Worm (Caenorhabditis elegans): ENCODE data around the gene R08C7.5.

The R08C7.5 gene

DNA sequence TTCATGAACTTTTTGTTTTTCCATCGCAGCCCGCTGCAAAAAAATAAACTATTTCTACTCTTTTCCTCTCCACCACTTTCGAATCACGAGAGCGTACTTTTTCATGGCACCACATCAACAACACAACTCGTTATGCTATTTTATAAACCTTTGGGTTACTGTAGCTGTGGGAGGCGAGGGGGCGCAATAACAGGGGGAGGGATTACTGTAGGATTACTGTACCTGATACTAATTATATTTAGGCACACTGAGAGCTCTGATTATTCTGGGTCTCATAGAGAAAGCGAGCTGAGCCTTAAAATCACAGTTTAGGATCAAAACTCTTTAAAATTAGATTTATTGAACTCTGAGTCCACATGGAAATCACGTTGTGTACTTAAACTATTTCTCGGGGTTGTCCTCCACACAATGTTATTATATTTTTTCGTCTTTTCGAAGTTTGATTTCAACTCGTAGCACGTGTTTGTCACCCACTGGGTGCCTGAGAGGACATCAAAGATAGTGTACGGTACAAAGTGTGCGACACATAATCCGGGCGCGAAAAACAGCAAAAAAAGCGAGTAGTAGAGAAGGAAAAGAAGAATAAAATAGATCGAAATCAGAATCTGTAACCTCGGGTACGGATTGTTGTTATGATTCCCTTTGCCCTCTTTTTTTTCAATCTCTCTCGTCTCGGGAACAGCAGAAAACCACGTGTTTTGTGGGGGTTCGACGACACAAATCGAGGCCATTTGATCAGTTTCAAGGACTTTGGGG, 42.6 kb downstream of the R08C7.5 start (continued):
- peak; percentile 60 for TF ChIP-seq blmp-1 (tag; optimal IDR thresholded peaks at IDR 0.05; ENCODE audit: insufficient read depth)

DNA sequence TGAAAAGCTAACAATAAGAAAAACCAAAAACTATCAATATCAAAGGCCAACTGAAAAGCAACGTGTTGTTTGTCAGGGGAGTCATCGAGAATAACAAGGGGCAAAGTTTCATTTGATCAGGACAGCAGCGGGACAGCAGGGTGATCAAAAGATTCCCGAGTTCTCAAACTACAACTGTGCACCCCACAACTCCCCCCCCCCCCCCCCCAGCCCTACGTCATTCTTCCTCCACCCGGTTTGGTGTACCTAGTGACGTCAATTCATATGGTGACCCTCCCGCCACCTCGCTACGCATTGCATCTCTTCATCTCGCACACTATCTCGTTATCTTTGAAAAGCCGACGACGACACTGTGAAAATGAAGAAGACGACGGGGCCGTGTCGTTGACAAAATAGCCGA, 43.7 kb downstream of the R08C7.5 start:
- TF ChIP-seq nhr-21 (tag; optimal IDR thresholded peaks at IDR 0.05), result no peak
- TF ChIP-seq egl-27 (tag; optimal IDR thresholded peaks at IDR 0.05), result no peak
- TF ChIP-seq unc-62 (GFP tag; optimal IDR thresholded peaks at IDR 0.05), result no peak
- no peak for TF ChIP-seq crh-2 (tag; optimal IDR thresholded peaks at IDR 0.05)
- TF ChIP-seq peb-1 (tag; optimal IDR thresholded peaks at IDR 0.05), result no peak
- 0 out of 2 replicates have a peak, but pooled peaks have one; percentile 34 for TF ChIP-seq ztf-1 (GFP tag; conservative IDR thresholded peaks at IDR 0.05)
- no peak for TF ChIP-seq zag-1 (tag; optimal IDR thresholded peaks at IDR 0.05)
- TF ChIP-seq mab-5 (tag; optimal IDR thresholded peaks at IDR 0.05), result no peak
- TF ChIP-seq lin-11 (tag; optimal IDR thresholded peaks at IDR 0.05), result no peak
- TF ChIP-seq nhr-129 (tag; optimal IDR thresholded peaks at IDR 0.05), result peak; percentile 12
- no peak for TF ChIP-seq sma-9 (GFP tag; optimal IDR thresholded peaks at IDR 0.05)
- TF ChIP-seq sma-9 (tag; optimal IDR thresholded peaks at IDR 0.05), result no peak
- TF ChIP-seq ama-1 (optimal IDR thresholded peaks at IDR 0.05), result no peak
- no peak for TF ChIP-seq nhr-10 (tag; optimal IDR thresholded peaks at IDR 0.05)
- no peak for TF ChIP-seq mbf-1 (tag; optimal IDR thresholded peaks at IDR 0.05)
- no peak for TF ChIP-seq nhr-77 (tag; optimal IDR thresholded peaks at IDR 0.05)

DNA sequence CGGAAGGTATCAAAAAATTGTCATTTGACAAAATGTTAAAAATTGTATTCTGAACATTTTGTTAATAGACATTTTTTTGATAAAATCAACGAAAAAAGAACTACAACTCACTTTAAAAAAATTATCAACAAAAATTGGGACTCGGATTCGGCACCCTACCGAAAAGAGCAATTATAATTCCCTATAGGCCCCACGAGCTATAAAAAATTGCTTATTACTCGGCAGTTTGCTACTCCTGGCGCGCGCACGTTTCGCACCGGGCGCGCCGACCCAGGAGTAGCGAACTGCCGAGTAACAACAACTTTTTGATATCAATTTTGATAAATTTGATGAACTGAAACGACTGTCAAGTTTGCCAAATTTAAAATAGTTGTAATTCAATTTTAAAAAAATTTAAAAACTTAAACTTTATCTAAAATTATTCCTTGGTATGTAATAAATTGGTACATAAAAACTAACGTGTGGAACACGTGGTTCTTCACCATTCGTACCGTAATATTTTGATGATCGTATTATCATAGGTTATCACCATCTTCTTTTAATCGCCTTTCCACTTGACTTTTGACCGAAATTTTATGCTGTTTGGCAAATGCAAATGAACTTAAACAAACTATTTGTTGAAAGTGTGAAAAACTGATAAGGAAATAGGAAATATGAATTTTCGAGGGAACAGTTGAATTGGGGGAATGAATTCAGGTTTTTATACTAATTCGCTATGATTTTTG, 45.5 kb downstream of the R08C7.5 start:
- TF ChIP-seq fos-1 (tag; optimal IDR thresholded peaks at IDR 0.05) (peak; percentile 8), nhr-11 (tag; optimal IDR thresholded peaks at IDR 0.05) (no peak), sma-9 (GFP tag; optimal IDR thresholded peaks at IDR 0.05) (peak; percentile 56), sma-9 (tag; optimal IDR thresholded peaks at IDR 0.05) (no peak), crh-2 (tag; optimal IDR thresholded peaks at IDR 0.05) (peak; percentile 35)

DNA sequence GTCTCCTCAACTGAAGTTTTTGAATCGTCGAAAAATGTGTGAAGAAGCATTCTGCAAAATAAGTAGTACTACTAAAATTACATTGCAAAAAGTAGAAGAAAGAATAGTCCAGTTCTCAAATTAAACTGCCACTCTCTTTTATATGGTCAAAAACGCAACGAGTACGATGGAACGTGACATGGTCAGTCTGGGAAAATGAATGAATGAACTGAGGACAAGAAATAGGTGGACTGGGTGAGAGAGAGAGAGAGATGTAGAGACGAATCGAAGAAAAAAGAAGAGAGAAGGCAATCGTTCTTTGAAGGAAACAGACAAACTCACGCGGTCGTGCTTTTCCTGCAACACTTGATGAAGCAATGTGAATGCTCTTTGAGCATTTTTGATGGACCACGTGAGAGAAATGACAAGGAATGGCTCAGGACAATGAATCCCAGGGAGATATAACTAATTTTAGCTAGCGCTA, 47.0 kb downstream of the R08C7.5 start, which contains the start of gene M01H9.3:
Gene M01H9.3, minus strand, starts transcription at position 51 of the 463 bp plus-strand sequence.
- TF ChIP-seq nhr-12 (tag; optimal IDR thresholded peaks at IDR 0.05) (no peak), mab-5 (tag; optimal IDR thresholded peaks at IDR 0.05) (peak; percentile 52), snpc-4 (tag; optimal IDR thresholded peaks at IDR 0.05) (peak; percentile 15), lsy-2 (tag; optimal IDR thresholded peaks at IDR 0.05) (peak in 1 of 2 experiments; percentile 76), ztf-4 (tag; optimal IDR thresholded peaks at IDR 0.05) (peak; percentile 76), nhr-77 (tag; optimal IDR thresholded peaks at IDR 0.05) (no peak), gmeb-1 (tag; optimal IDR thresholded peaks at IDR 0.05) (peak; percentile 24), nhr-237 (tag; optimal IDR thresholded peaks at IDR 0.05) (no peak), peb-1 (tag; optimal IDR thresholded peaks at IDR 0.05) (no peak), zag-1 (tag; optimal IDR thresholded peaks at IDR 0.05) (peak; percentile 1), nhr-129 (tag; optimal IDR thresholded peaks at IDR 0.05) (peak; percentile 97), nhr-6 (tag; optimal IDR thresholded peaks at IDR 0.05) (peak; percentile 80), ama-1 (optimal IDR thresholded peaks at IDR 0.05) (peak; percentile 91), blmp-1 (tag; optimal IDR thresholded peaks at IDR 0.05; ENCODE audit: insufficient read depth) (no peak), sma-3 (GFP tag; optimal IDR thresholded peaks at IDR 0.05) (peak; percentile 39), unc-55 (GFP tag; optimal IDR thresholded peaks at IDR 0.05) (peak; percentile 57), sma-9 (GFP tag; optimal IDR thresholded peaks at IDR 0.05) (peak; percentile 90), sma-9 (tag; optimal IDR thresholded peaks at IDR 0.05) (no peak), R02D3.7 (tag; optimal IDR thresholded peaks at IDR 0.05) (no peak), nhr-25 (tag; optimal IDR thresholded peaks at IDR 0.05) (peak; percentile 60), crh-2 (tag; optimal IDR thresholded peaks at IDR 0.05) (peak; percentile 79), fos-1 (tag; optimal IDR thresholded peaks at IDR 0.05) (peak; percentile 55), nhr-21 (tag; optimal IDR thresholded peaks at IDR 0.05) (peak; percentile 20), ztf-1 (GFP tag; conservative IDR thresholded peaks at IDR 0.05) (no peak), elt-1 (tag; optimal IDR thresholded peaks at IDR 0.05) (no peak), mdl-1 (tag; optimal IDR thresholded peaks at IDR 0.05) (peak in 1 of 2 experiments; percentile 68), elt-3 (tag; optimal IDR thresholded peaks at IDR 0.05) (no peak), C34F6.9 (tag; optimal IDR thresholded peaks at IDR 0.05) (peak; percentile 82), sem-4 (tag; optimal IDR thresholded peaks at IDR 0.05) (peak; percentile 44), F13H6.1 (tag; optimal IDR thresholded peaks at IDR 0.05) (peak; percentile 81)
